Fruit fly (Drosophila melanogaster) whole organism, embryonic: Measurements from ENCODE around the gene Oct-TyrR.

Source experiments
- Adf1 ChIP-seq: fragments of 200-800 bp; sonication (Bioruptor generic); IDR thresholded peaks from 2 replicates; pipeline ENCODE4 v1.3.6; 2022; ENCODE audit warnings: missing biosample characterization, missing genetic modification characterization
- Asciz ChIP-seq: fragments of 200-800 bp; sonication (Bioruptor generic); optimal IDR thresholded peaks from 2 replicates; lab custom pipeline; 2017; ENCODE audit warnings: missing biosample characterization, mild to moderate bottlenecking, missing genetic modification characterization, missing genetic modification reagents
- BtbVII ChIP-seq: fragments of 200-800 bp; sonication (Bioruptor generic); optimal IDR thresholded peaks from 3 replicates; lab custom pipeline; 2017; ENCODE audit warnings: missing biosample characterization, mild to moderate bottlenecking, missing genetic modification characterization
- CG10274 ChIP-seq: fragments of 200-800 bp; sonication (Bioruptor generic); optimal IDR thresholded peaks from 3 replicates; lab custom pipeline; 2017; ENCODE audit warnings: missing biosample characterization, mild to moderate bottlenecking, missing genetic modification characterization
- CG11085 ChIP-seq: fragments of 200-800 bp; sonication (Bioruptor generic); IDR thresholded peaks from 2 replicates; pipeline ENCODE4 v1.3.6; 2022; ENCODE audit warnings: missing biosample characterization, missing genetic modification characterization
- CG11456 ChIP-seq: fragments of 200-800 bp; sonication (Bioruptor generic); IDR thresholded peaks from 3 replicates; pipeline ENCODE4 v1.3.6; 2022; ENCODE audit warnings: missing biosample characterization, missing genetic modification characterization
- CG12236 ChIP-seq: fragments of 200-800 bp; sonication (Bioruptor generic); optimal IDR thresholded peaks from 2 replicates; lab custom pipeline; 2016; ENCODE audit warnings: missing biosample characterization, missing genetic modification characterization
- CG14667 ChIP-seq: fragments of 200-800 bp; sonication (Bioruptor generic); IDR thresholded peaks from 2 replicates; pipeline ENCODE4 v1.3.6; 2022; ENCODE audit warnings: missing biosample characterization, missing genetic modification characterization
- CG15269 ChIP-seq: fragments of 200-800 bp; sonication (Bioruptor generic); optimal IDR thresholded peaks from 2 replicates; lab custom pipeline; 2018; ENCODE audit warnings: missing biosample characterization, mild to moderate bottlenecking, missing genetic modification characterization, moderate library complexity
- CG15514 ChIP-seq: fragments of 200-800 bp; sonication (Bioruptor generic); optimal IDR thresholded peaks from 3 replicates; lab custom pipeline; 2017; ENCODE audit warnings: missing biosample characterization, missing genetic modification characterization, mild to moderate bottlenecking, moderate library complexity, missing genetic modification reagents
- CG18011 ChIP-seq: fragments of 200-800 bp; sonication (Bioruptor generic); optimal IDR thresholded peaks from 2 replicates; lab custom pipeline; 2017; ENCODE audit warnings: missing biosample characterization, missing genetic modification characterization, mild to moderate bottlenecking, moderate library complexity, missing genotype
- CG3065 ChIP-seq: fragments of 200-800 bp; sonication (Bioruptor generic); optimal IDR thresholded peaks from 2 replicates; lab custom pipeline; 2016; ENCODE audit warnings: missing biosample characterization, missing genetic modification characterization
- CG33557 ChIP-seq: fragments of 200-800 bp; sonication (Bioruptor generic); optimal IDR thresholded peaks from 2 replicates; lab custom pipeline; 2019; ENCODE audit warnings: missing biosample characterization, mild to moderate bottlenecking, missing genetic modification characterization, moderate library complexity
- CG3726 ChIP-seq: fragments of 200-800 bp; sonication (Bioruptor generic); IDR thresholded peaks from 3 replicates; pipeline ENCODE4, ENCODE4 v1.3.6; 2022; ENCODE audit warnings: missing biosample characterization, missing genetic modification characterization
- CG3838 ChIP-seq: fragments of 200-800 bp; sonication (Bioruptor generic); optimal IDR thresholded peaks from 3 replicates; lab custom pipeline; 2016; ENCODE audit warnings: missing biosample characterization, missing genetic modification characterization
- CG4730 ChIP-seq: fragments of 200-800 bp; sonication (Bioruptor generic); IDR thresholded peaks from 2 replicates; pipeline ENCODE4 v1.3.6; 2022; ENCODE audit warnings: missing biosample characterization, missing genetic modification characterization
- CG6854 ChIP-seq: fragments of 200-800 bp; sonication (Bioruptor generic); optimal IDR thresholded peaks from 3 replicates; lab custom pipeline; 2017; ENCODE audit warnings: missing biosample characterization, mild to moderate bottlenecking, missing genetic modification characterization
- CG7271 ChIP-seq: fragments of 200-800 bp; sonication (Bioruptor generic); optimal IDR thresholded peaks from 2 replicates; lab custom pipeline; 2018; ENCODE audit warnings: missing biosample characterization, mild to moderate bottlenecking, missing genetic modification characterization, moderate library complexity
- CG9215 ChIP-seq: fragments of 200-800 bp; sonication (Bioruptor generic); IDR thresholded peaks from 2 replicates; pipeline ENCODE4 v1.3.6; 2022; ENCODE audit warnings: missing biosample characterization, missing genetic modification characterization
- CG9609 ChIP-seq: fragments of 200-800 bp; sonication (Bioruptor generic); optimal IDR thresholded peaks from 3 replicates; lab custom pipeline; 2016; ENCODE audit warnings: missing biosample characterization, missing genetic modification characterization
- Deaf1 ChIP-seq: fragments of 200-800 bp; optimal IDR thresholded peaks from 3 replicates; lab custom pipeline; 2019; ENCODE audit warnings: missing biosample characterization, mild to moderate bottlenecking, missing genetic modification characterization, moderate library complexity
- Dfd ChIP-seq, 2 experiments: fragments of >200 bp; optimal IDR thresholded peaks; 2 replicates each; lab custom pipeline; 2017; ENCODE audit warnings: missing biosample characterization in 2 of 2, missing genetic modification characterization in 2 of 2
- Fer1 ChIP-seq: fragments of 200-800 bp; sonication (Bioruptor generic); optimal IDR thresholded peaks from 2 replicates; lab custom pipeline; 2017; ENCODE audit warnings: missing biosample characterization, mild to moderate bottlenecking, missing genetic modification characterization
- HLHmδ ChIP-seq: fragments of 200-800 bp; sonication (Bioruptor generic); optimal IDR thresholded peaks from 2 replicates; lab custom pipeline; 2018; ENCODE audit warnings: missing biosample characterization, mild to moderate bottlenecking, missing genetic modification characterization, moderate library complexity
- Hr3 ChIP-seq: fragments of 200-800 bp; sonication (Bioruptor generic); optimal IDR thresholded peaks from 3 replicates; lab custom pipeline; 2016; ENCODE audit warnings: missing biosample characterization, missing genetic modification characterization
- Jarid2 ChIP-seq: fragments of 200-800 bp; sonication (Bioruptor generic); optimal IDR thresholded peaks from 3 replicates; lab custom pipeline; 2017; ENCODE audit warnings: mild to moderate bottlenecking, missing biosample characterization, missing genetic modification reagents, missing genetic modification characterization
- MESR4 ChIP-seq: fragments of 200-800 bp; sonication (Bioruptor generic); optimal IDR thresholded peaks from 2 replicates; lab custom pipeline; 2018; ENCODE audit warnings: missing biosample characterization, mild to moderate bottlenecking, missing genetic modification characterization, moderate library complexity
- Max ChIP-seq: fragments of 200-800 bp; sonication (Bioruptor generic); optimal IDR thresholded peaks from 2 replicates; lab custom pipeline; 2016; ENCODE audit warnings: missing biosample characterization, mild to moderate bottlenecking, missing genetic modification characterization
- Opbp ChIP-seq: fragments of 200-800 bp; sonication (Bioruptor generic); IDR thresholded peaks from 3 replicates; pipeline ENCODE4 v1.3.6; 2022; ENCODE audit warnings: missing biosample characterization, missing genetic modification characterization; ENCODE audit not compliant: partially characterized antibody
- Optix ChIP-seq: fragments of 200-800 bp; sonication (Bioruptor generic); IDR thresholded peaks from 3 replicates; pipeline ENCODE4 v1.3.6; 2022; ENCODE audit warnings: missing biosample characterization, missing genetic modification characterization
- Ravus ChIP-seq: fragments of 200-800 bp; sonication (Bioruptor generic); IDR thresholded peaks from 2 replicates; pipeline ENCODE4 v1.3.6; 2022; ENCODE audit warnings: missing biosample characterization, missing genetic modification characterization
- ara ChIP-seq: fragments of 200-800 bp; sonication (Bioruptor generic); IDR thresholded peaks from 2 replicates; pipeline ENCODE4 v1.3.6; 2022; ENCODE audit warnings: missing biosample characterization, missing genetic modification characterization
- bbx ChIP-seq: fragments of 200-800 bp; sonication (Bioruptor generic); IDR thresholded peaks from 2 replicates; pipeline ENCODE4 v1.3.6; 2022; ENCODE audit warnings: missing biosample characterization, missing genetic modification characterization; ENCODE audit not compliant: partially characterized antibody
- bowl ChIP-seq: fragments of 200-800 bp; sonication (Bioruptor generic); IDR thresholded peaks from 2 replicates; pipeline ENCODE4 v1.3.6; 2022; ENCODE audit warnings: missing biosample characterization, missing genetic modification characterization
- bsh ChIP-seq, 2 experiments: fragments of 200-800 bp; sonication (Bioruptor generic); optimal IDR thresholded peaks; 2 replicates each; lab custom pipeline; 2017 to 2018; ENCODE audit warnings: mild to moderate bottlenecking in 2 of 2, missing biosample characterization in 2 of 2, missing genetic modification characterization in 2 of 2, moderate library complexity in 1 of 2
- eyg ChIP-seq: fragments of 200-800 bp; sonication (Bioruptor generic); optimal IDR thresholded peaks from 3 replicates; lab custom pipeline; 2016; ENCODE audit warnings: missing biosample characterization, missing genetic modification characterization
- grn ChIP-seq: fragments of 200-800 bp; sonication (Bioruptor generic); optimal IDR thresholded peaks from 3 replicates; lab custom pipeline; 2017; ENCODE audit warnings: missing biosample characterization, missing genetic modification characterization
- hb ChIP-seq: fragments of 200-800 bp; sonication (Bioruptor generic); IDR thresholded peaks from 3 replicates; pipeline ENCODE4 v1.3.6; 2022; ENCODE audit warnings: missing biosample characterization, missing genetic modification characterization; ENCODE audit not compliant: partially characterized antibody
- hbn ChIP-seq: fragments of 200-800 bp; sonication (Bioruptor generic); IDR thresholded peaks from 2 replicates; pipeline ENCODE4 v1.3.6; 2022; ENCODE audit warnings: missing biosample characterization, missing genetic modification characterization; ENCODE audit not compliant: partially characterized antibody
- jing ChIP-seq: fragments of 200-800 bp; sonication (Bioruptor generic); optimal IDR thresholded peaks from 2 replicates; lab custom pipeline; 2018; ENCODE audit warnings: missing biosample characterization, mild to moderate bottlenecking, missing genetic modification characterization
- lov ChIP-seq, 2 experiments: fragments of 200-800 bp in 1 of 2; fragments of >200 bp in 1 of 2; sonication (Bioruptor generic) in 1 of 2; IDR thresholded peaks in 1 of 2; optimal IDR thresholded peaks in 1 of 2; 2 replicates in 1 of 2; 3 replicates in 1 of 2; pipeline versions ENCODE4 v1.3.6 to Lab custom; 2017 to 2022; ENCODE audit warnings: missing biosample characterization in 1 of 2, missing genetic modification characterization in 1 of 2
- onecut ChIP-seq: fragments of 200-800 bp; sonication (Bioruptor generic); IDR thresholded peaks from 2 replicates; pipeline ENCODE4 v1.3.6; 2022; ENCODE audit warnings: missing biosample characterization, missing genetic modification characterization
- pb ChIP-seq: fragments of 200-800 bp; sonication (Bioruptor generic); optimal IDR thresholded peaks from 3 replicates; lab custom pipeline; 2016; ENCODE audit warnings: missing biosample characterization, missing genetic modification characterization
- pzg ChIP-seq: fragments of 200-800 bp; sonication (Bioruptor generic); optimal IDR thresholded peaks from 3 replicates; lab custom pipeline; 2018; ENCODE audit warnings: missing biosample characterization, mild to moderate bottlenecking, missing genetic modification characterization, moderate library complexity
- ro ChIP-seq: fragments of 200-800 bp; sonication (Bioruptor generic); IDR thresholded peaks from 2 replicates; pipeline ENCODE4 v1.3.6; 2022; ENCODE audit warnings: missing biosample characterization, missing genetic modification characterization
- sens ChIP-seq: fragments of 200-800 bp; sonication (Bioruptor generic); peaks from one replicate; lab custom pipeline; 2016; ENCODE audit warnings: missing biosample characterization, missing genetic modification characterization
- tgo ChIP-seq: fragments of 200-800 bp; sonication (Bioruptor generic); IDR thresholded peaks from 3 replicates; pipeline ENCODE4 v1.3.6; 2022; ENCODE audit warnings: missing biosample characterization, missing genetic modification characterization
- tll ChIP-seq, 2 experiments: fragments of 200-800 bp in 1 of 2; fragments of >200 bp in 1 of 2; sonication (Bioruptor generic) in 1 of 2; optimal IDR thresholded peaks; 2 replicates each; lab custom pipeline; 2017 to 2019; ENCODE audit warnings: missing biosample characterization in 2 of 2, missing genetic modification characterization in 2 of 2, mild to moderate bottlenecking in 1 of 2, moderate library complexity in 1 of 2
- zf30C ChIP-seq: fragments of 200-800 bp; sonication (Bioruptor generic); optimal IDR thresholded peaks from 3 replicates; lab custom pipeline; 2018; ENCODE audit warnings: missing biosample characterization, mild to moderate bottlenecking, missing genetic modification characterization
- zfh2 ChIP-seq: fragments of 200-800 bp; sonication (Bioruptor generic); optimal IDR thresholded peaks from 2 replicates; lab custom pipeline; 2016; ENCODE audit warnings: missing biosample characterization, missing genetic modification characterization

The Oct-TyrR gene

DNA sequence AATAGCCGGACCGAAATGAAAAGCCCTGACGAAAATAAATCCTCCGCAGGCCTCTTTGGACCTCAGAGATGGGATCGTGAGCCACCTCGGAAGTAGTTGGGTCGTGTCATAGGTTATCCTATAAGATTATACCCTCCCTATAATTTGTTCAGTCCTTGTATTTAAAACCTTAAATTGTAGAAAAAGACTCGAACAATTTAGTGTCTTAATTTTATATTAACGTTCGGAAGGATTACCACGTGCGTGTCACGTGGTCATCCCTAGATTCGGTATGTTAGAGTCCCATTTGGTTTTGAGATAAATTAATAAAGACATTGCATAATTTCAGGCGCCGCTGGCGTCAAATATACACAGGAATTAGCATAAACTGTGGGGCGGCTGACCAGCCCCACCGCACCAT is 43.3 kb downstream of the Oct-TyrR start (continued):
- TF ChIP-seq ro (GFP tag; lab: Robert Waterston, UW) = no peak
- TF ChIP-seq Deaf1 (tag; lab: Kevin White, UChicago) = peak; percentile 23
- TF ChIP-seq hb (GFP tag; lab: Robert Waterston, UW) = peak; percentile 64; the same call in 1 of the 3 replicates
- TF ChIP-seq CG15514 = peak; percentile 28
- TF ChIP-seq BtbVII (GFP tag; lab: Kevin White, UChicago) = no peak
- TF ChIP-seq CG33557 (GFP tag; lab: Kevin White, UChicago) = peak; percentile 10
- TF ChIP-seq grn (GFP tag; lab: Kevin White, UChicago) = no peak
- peak; percentile 24; the same call in 1 of the 2 replicates for TF ChIP-seq CG9215 (GFP tag; lab: Robert Waterston, UW)
- TF ChIP-seq CG7271 (tag; lab: Kevin White, UChicago) = no peak
- TF ChIP-seq hbn (GFP tag; lab: Robert Waterston, UW) = peak; percentile 83
- TF ChIP-seq CG10274 (GFP tag; lab: Kevin White, UChicago) = no peak
- peak; percentile 69 for TF ChIP-seq bbx (GFP tag; lab: Robert Waterston, UW)
- peak; percentile 21 for TF ChIP-seq CG3065
- TF ChIP-seq Hr3 (GFP tag; lab: Kevin White, UChicago) = peak; percentile 22
- peak; percentile 18 for TF ChIP-seq Max (GFP tag; lab: Kevin White, UChicago)
- TF ChIP-seq CG6854 = peak; percentile 48
- peak; percentile 49 for TF ChIP-seq CG15269 (tag; lab: Kevin White, UChicago)
- no peak for TF ChIP-seq CG11085
- peak; percentile 29 for TF ChIP-seq eyg (GFP tag; lab: Kevin White, UChicago)
- no peak for TF ChIP-seq CG14667
- no peak for TF ChIP-seq Dfd (GFP tag; optimal IDR thresholded peaks at IDR 0.05; lab: Kevin White, UChicago)
- TF ChIP-seq Fer1 = peak; percentile 47
- TF ChIP-seq CG12236 (GFP tag; lab: Kevin White, UChicago) = no peak
- TF ChIP-seq Optix (GFP tag; lab: Robert Waterston, UW) = no peak
- no peak for TF ChIP-seq HLHmδ
- TF ChIP-seq ara (GFP tag; lab: Robert Waterston, UW) = peak; percentile 61; the same call in 1 of the 2 replicates
- TF ChIP-seq tgo (GFP tag; lab: Robert Waterston, UW) = peak; percentile 61
- no peak for TF ChIP-seq pb
- no peak for TF ChIP-seq lov (optimal IDR thresholded peaks at IDR 0.05; lab: Kevin White, UChicago)
- no peak; the same call in 1 of the 3 replicates for TF ChIP-seq lov (GFP tag; IDR thresholded peaks at IDR 0.05; lab: Robert Waterston, UW)
- TF ChIP-seq CG18011 (GFP tag; lab: Kevin White, UChicago) = peak; percentile 15
- TF ChIP-seq bsh (GFP tag; optimal IDR thresholded peaks at IDR 0.05; lab: Kevin White, UChicago) = peak; percentile 7 to 67
- peak; percentile 31 for TF ChIP-seq Asciz
- no peak for TF ChIP-seq MESR4
- peak; percentile 3 for TF ChIP-seq jing (GFP tag; lab: Kevin White, UChicago)
- TF ChIP-seq CG3726 (GFP tag; lab: Robert Waterston, UW) = no peak
- no peak for TF ChIP-seq CG3838
- TF ChIP-seq Opbp = peak; percentile 73
- no peak for TF ChIP-seq tll (GFP tag; optimal IDR thresholded peaks at IDR 0.05; lab: Kevin White, UChicago)
- TF ChIP-seq sens (GFP tag; lab: Kevin White, UChicago) = peak; percentile 93
- peak; percentile 42 for TF ChIP-seq CG9609 (GFP tag; lab: Kevin White, UChicago)
- no peak for TF ChIP-seq zf30C (GFP tag; lab: Kevin White, UChicago)
- no peak for TF ChIP-seq CG4730 (GFP tag; lab: Robert Waterston, UW)
- peak; percentile 0 for TF ChIP-seq pzg (GFP tag; lab: Kevin White, UChicago)
- TF ChIP-seq CG11456 = peak; percentile 64; the same call in 1 of the 3 replicates
- no peak for TF ChIP-seq Jarid2 (GFP tag; lab: Kevin White, UChicago)
- TF ChIP-seq bowl (GFP tag; lab: Robert Waterston, UW) = no peak
- TF ChIP-seq onecut (GFP tag; lab: Robert Waterston, UW) = peak; percentile 31
- peak; percentile 64 for TF ChIP-seq zfh2
- TF ChIP-seq Adf1 = no peak; the same call in 1 of the 2 replicates
- no peak for TF ChIP-seq Ravus (GFP tag; lab: Robert Waterston, UW)
